Worm (Caenorhabditis elegans) whole organism, late embryonic: Measurements from ENCODE around the gene F11A5.13.

Experiments used
- Y22D7AL.16 ChIP-seq: sonication (generic microtip); optimal IDR thresholded peaks from 2 replicates; lab custom pipeline; 2016; ENCODE audit warnings: missing genetic modification characterization, missing compliant biosample characterization
- ceh-24 ChIP-seq: sonication (generic microtip); optimal IDR thresholded peaks from 2 replicates; lab custom pipeline; 2016; ENCODE audit warnings: mild to moderate bottlenecking, missing genetic modification characterization, missing compliant biosample characterization
- ceh-30 ChIP-seq: fragments of 150-350 bp; optimal IDR thresholded peaks from 2 replicates; lab custom pipeline; 2014; ENCODE audit warnings: missing biosample characterization, missing genetic modification characterization
- ceh-48 ChIP-seq: sonication (generic microtip); optimal IDR thresholded peaks from 2 replicates; lab custom pipeline; 2016; ENCODE audit warnings: missing genetic modification characterization, inconsistent platforms, missing compliant biosample characterization
- lin-11 ChIP-seq: fragments of 200-800 bp; sonication (Bioruptor generic); optimal IDR thresholded peaks from 2 replicates; lab custom pipeline; 2018; ENCODE audit warnings: mild to moderate bottlenecking, missing genetic modification characterization, missing compliant biosample characterization
- nhr-11 ChIP-seq: fragments of 150-350 bp; optimal IDR thresholded peaks from 2 replicates; lab custom pipeline; 2014; ENCODE audit warnings: missing biosample characterization, missing genetic modification characterization
- tbx-2 ChIP-seq: sonication (generic microtip); optimal IDR thresholded peaks from 2 replicates; lab custom pipeline; 2016; ENCODE audit warnings: missing genetic modification characterization, missing compliant biosample characterization

- TF ChIP-seq Y22D7AL.16 (tag; lab: Kevin White, UChicago) (no peak), nhr-11 (tag; lab: Kevin White, UChicago) (no peak), lin-11 (tag; lab: Kevin White, UChicago) (no peak), ceh-48 (tag; lab: Kevin White, UChicago) (no peak), tbx-2 (tag; lab: Kevin White, UChicago) (no peak), ceh-24 (tag; lab: Kevin White, UChicago) (no peak), ceh-30 (no peak)
These were observed 16.6 kb downstream of the F11A5.13 start, which contains the start of gene oac-15 for ce11 chrV:16209837-16210236.
